Worm (Caenorhabditis elegans) whole organism, young adult: ENCODE measurements around the gene F46G10.2.

Source experiments
- B0019.2 ChIP-seq: fragments of 200-800 bp; sonication (Bioruptor generic); conservative IDR thresholded peaks from 2 replicates; pipeline ENCODE4 v1.3.6; 2022; ENCODE audit warnings: missing genetic modification reagents, missing genetic modification characterization, missing compliant biosample characterization
- B0336.3 ChIP-seq: fragments of 200-800 bp; sonication (Bioruptor generic); IDR thresholded peaks from 2 replicates; pipeline ENCODE4 v1.3.6; 2022; ENCODE audit warnings: missing genetic modification characterization, missing compliant biosample characterization
- C06A6.2 ChIP-seq: fragments of 200-800 bp; sonication (Bioruptor generic); conservative IDR thresholded peaks from 2 replicates; pipeline ENCODE4 v1.3.6; 2022; ENCODE audit warnings: missing genetic modification characterization, missing compliant biosample characterization
- F10E7.11 ChIP-seq: sonication (generic microtip); optimal IDR thresholded peaks from 2 replicates; lab custom pipeline; 2017; ENCODE audit warnings: mild to moderate bottlenecking, missing genetic modification characterization, moderate library complexity, missing compliant biosample characterization
- F23B12.7 ChIP-seq: sonication (generic microtip); optimal IDR thresholded peaks from 2 replicates; lab custom pipeline; 2017; ENCODE audit warnings: missing genetic modification characterization, mild to moderate bottlenecking, missing compliant biosample characterization, antibody characterized with exemption, moderate library complexity; ENCODE audit not compliant: insufficient read depth
- F39B2.1 ChIP-seq: fragments of 200-800 bp; sonication (Bioruptor generic); IDR thresholded peaks from 2 replicates; pipeline ENCODE4 v1.3.6; 2022; ENCODE audit warnings: missing genetic modification reagents, missing genetic modification characterization, missing compliant biosample characterization
- F57A8.1 ChIP-seq: fragments of 200-800 bp; sonication (Bioruptor generic); optimal IDR thresholded peaks from 2 replicates; lab custom pipeline; 2018; ENCODE audit warnings: mild to moderate bottlenecking, missing genetic modification characterization, moderate library complexity, missing compliant biosample characterization
- F57C9.4 ChIP-seq: sonication (generic microtip); optimal IDR thresholded peaks from 2 replicates; lab custom pipeline; 2017; ENCODE audit warnings: mild to moderate bottlenecking, missing genetic modification characterization, missing compliant biosample characterization
- K11D2.4 ChIP-seq: fragments of 200-800 bp; sonication (Bioruptor generic); IDR thresholded peaks from 2 replicates; pipeline ENCODE4 v1.3.6; 2022; ENCODE audit warnings: missing genetic modification reagents, missing genetic modification characterization, missing compliant biosample characterization
- K12H6.12 ChIP-seq: fragments of 200-800 bp; sonication (Bioruptor generic); optimal IDR thresholded peaks from 2 replicates; lab custom pipeline; 2018; ENCODE audit warnings: mild to moderate bottlenecking, missing genetic modification characterization, missing compliant biosample characterization
- T07F8.4 ChIP-seq: sonication (generic microtip); optimal IDR thresholded peaks from 2 replicates; lab custom pipeline; 2016; ENCODE audit warnings: mild to moderate bottlenecking, missing genetic modification characterization, moderate library complexity, missing compliant biosample characterization
- Y53G8AR.9 ChIP-seq: fragments of 200-800 bp; sonication (Bioruptor generic); conservative IDR thresholded peaks from 2 replicates; pipeline ENCODE4 v1.3.6; 2022; ENCODE audit warnings: missing genetic modification reagents, missing genetic modification characterization, missing compliant biosample characterization
- Y95B8A.8 ChIP-seq: fragments of 200-800 bp; sonication (Bioruptor generic); IDR thresholded peaks from 2 replicates; pipeline ENCODE4 v1.3.6; 2022; ENCODE audit warnings: missing genetic modification reagents, missing genetic modification characterization, missing compliant biosample characterization
- ZK185.1 ChIP-seq: sonication (generic microtip); optimal IDR thresholded peaks from 2 replicates; lab custom pipeline; 2016; ENCODE audit warnings: mild to moderate bottlenecking, missing genetic modification characterization, missing compliant biosample characterization; ENCODE audit not compliant: poor library complexity, severe bottlenecking
- aptf-3 ChIP-seq: fragments of 200-800 bp; sonication (Bioruptor generic); IDR thresholded peaks from 2 replicates; pipeline ENCODE4 v1.3.6; 2022; ENCODE audit warnings: missing genetic modification characterization, missing compliant biosample characterization
- atf-7 ChIP-seq: sonication (generic microtip); optimal IDR thresholded peaks from 2 replicates; lab custom pipeline; 2017; ENCODE audit warnings: mild to moderate bottlenecking, missing genetic modification characterization, missing compliant biosample characterization
- athp-1 ChIP-seq: sonication (generic microtip); optimal IDR thresholded peaks from 2 replicates; lab custom pipeline; 2017; ENCODE audit warnings: mild to moderate bottlenecking, missing genetic modification characterization, missing compliant biosample characterization
- attf-3 ChIP-seq: fragments of 200-800 bp; sonication (Bioruptor generic); conservative IDR thresholded peaks from 2 replicates; pipeline ENCODE4 v1.3.6; 2022; ENCODE audit warnings: missing genetic modification reagents, missing genetic modification characterization, missing compliant biosample characterization
- attf-5 ChIP-seq: fragments of 200-800 bp; sonication (Bioruptor generic); optimal IDR thresholded peaks from 2 replicates; lab custom pipeline; 2018; ENCODE audit warnings: mild to moderate bottlenecking, missing genetic modification characterization, missing compliant biosample characterization
- bed-1 ChIP-seq: fragments of 200-800 bp; sonication (Bioruptor generic); IDR thresholded peaks from 2 replicates; pipeline ENCODE4 v1.3.6; 2022; ENCODE audit warnings: missing genetic modification reagents, missing genetic modification characterization, missing compliant biosample characterization
- ccch-3 ChIP-seq: fragments of 200-800 bp; sonication (Bioruptor generic); optimal IDR thresholded peaks from 2 replicates; lab custom pipeline; 2018; ENCODE audit warnings: mild to moderate bottlenecking, missing genetic modification characterization, missing compliant biosample characterization
- cebp-1 ChIP-seq, 2 experiments: fragments of 200-800 bp in 1 of 2; sonication (Bioruptor generic) in 1 of 2; sonication (generic microtip) in 1 of 2; IDR thresholded peaks in 1 of 2; optimal IDR thresholded peaks in 1 of 2; 2 replicates each; pipeline versions ENCODE4 v1.3.6 to Lab custom; 2017 to 2022; ENCODE audit warnings: missing compliant biosample characterization in 2 of 2, missing genetic modification characterization in 2 of 2, mild to moderate bottlenecking in 1 of 2, missing genetic modification reagents in 1 of 2, moderate library complexity in 1 of 2
- ceh-27 ChIP-seq: fragments of 200-800 bp; sonication (Bioruptor generic); optimal IDR thresholded peaks from 2 replicates; lab custom pipeline; 2018; ENCODE audit warnings: mild to moderate bottlenecking, missing genetic modification characterization, moderate library complexity, missing compliant biosample characterization
- ceh-91 ChIP-seq: fragments of 200-800 bp; sonication (Bioruptor generic); IDR thresholded peaks from 2 replicates; pipeline ENCODE4 v1.3.6; 2022; ENCODE audit warnings: missing genetic modification reagents, missing genetic modification characterization, missing compliant biosample characterization
- chd-7 ChIP-seq: sonication (generic microtip); optimal IDR thresholded peaks from 2 replicates; lab custom pipeline; 2016; ENCODE audit warnings: mild to moderate bottlenecking, missing genetic modification characterization, moderate library complexity, missing compliant biosample characterization
- dox-1 ChIP-seq: fragments of 200-800 bp; sonication (Bioruptor generic); IDR thresholded peaks from 2 replicates; pipeline ENCODE4 v1.3.6; 2022; ENCODE audit warnings: missing genetic modification reagents, missing genetic modification characterization, missing compliant biosample characterization
- efl-1 ChIP-seq: fragments of 150-350 bp; optimal IDR thresholded peaks from 2 replicates; lab custom pipeline; 2014; ENCODE audit warnings: missing biosample characterization, missing genetic modification reagents, missing genetic modification characterization
- egrh-3 ChIP-seq: fragments of 200-800 bp; sonication (Bioruptor generic); IDR thresholded peaks from 2 replicates; pipeline ENCODE4 v1.3.6; 2022; ENCODE audit warnings: missing genetic modification reagents, missing genetic modification characterization, missing compliant biosample characterization
- ekl-4 ChIP-seq: fragments of 200-800 bp; sonication (Bioruptor generic); IDR thresholded peaks from 2 replicates; pipeline ENCODE4 v1.3.6; 2022; ENCODE audit warnings: missing genetic modification reagents, missing genetic modification characterization, missing compliant biosample characterization
- ets-4 ChIP-seq: fragments of 200-800 bp; sonication (Bioruptor generic); optimal IDR thresholded peaks from 2 replicates; lab custom pipeline; 2018; ENCODE audit warnings: mild to moderate bottlenecking, missing genetic modification characterization, missing compliant biosample characterization
- hmg-1.2 ChIP-seq: fragments of 200-800 bp; sonication (Bioruptor generic); IDR thresholded peaks from 2 replicates; pipeline ENCODE4 v1.3.6; 2022; ENCODE audit warnings: missing genetic modification reagents, missing genetic modification characterization, missing compliant biosample characterization
- hmg-20 ChIP-seq: fragments of 200-800 bp; sonication (Bioruptor generic); IDR thresholded peaks from 2 replicates; pipeline ENCODE4 v1.3.6; 2022; ENCODE audit warnings: missing genetic modification reagents, missing genetic modification characterization, missing compliant biosample characterization
- let-607 ChIP-seq, 2 experiments: fragments of 200-800 bp in 1 of 2; sonication (Bioruptor generic) in 1 of 2; sonication (generic microtip) in 1 of 2; optimal IDR thresholded peaks; 2 replicates each; lab custom pipeline; 2016 to 2018; ENCODE audit warnings: mild to moderate bottlenecking in 2 of 2, missing compliant biosample characterization in 2 of 2, missing genetic modification characterization in 2 of 2, moderate library complexity in 2 of 2, missing genotype in 1 of 2
- lin-40 ChIP-seq: sonication (generic microtip); optimal IDR thresholded peaks from 2 replicates; lab custom pipeline; 2016; ENCODE audit warnings: missing genetic modification characterization, mild to moderate bottlenecking, missing compliant biosample characterization, missing genotype, missing genetic modification reagents
- lin-54 ChIP-seq: fragments of 200-800 bp; sonication (Bioruptor generic); optimal IDR thresholded peaks from 2 replicates; lab custom pipeline; 2018; ENCODE audit warnings: mild to moderate bottlenecking, missing genetic modification characterization, missing compliant biosample characterization
- lir-1 ChIP-seq: fragments of 200-800 bp; sonication (Bioruptor generic); conservative IDR thresholded peaks from 2 replicates; pipeline ENCODE4 v1.3.6; 2022; ENCODE audit warnings: missing genetic modification reagents, missing genetic modification characterization, missing compliant biosample characterization
- lsl-1 ChIP-seq: fragments of 200-800 bp; sonication (Bioruptor generic); optimal IDR thresholded peaks from 2 replicates; lab custom pipeline; 2018; ENCODE audit warnings: mild to moderate bottlenecking, missing genetic modification characterization, moderate library complexity, missing compliant biosample characterization
- madf-10 ChIP-seq: sonication (generic microtip); optimal IDR thresholded peaks from 2 replicates; lab custom pipeline; 2016; ENCODE audit warnings: mild to moderate bottlenecking, missing genetic modification characterization, missing compliant biosample characterization
- madf-6 ChIP-seq: fragments of 200-800 bp; sonication (Bioruptor generic); IDR thresholded peaks from 2 replicates; pipeline ENCODE4 v1.3.6; 2022; ENCODE audit warnings: missing genetic modification reagents, missing genetic modification characterization, missing compliant biosample characterization
- madf-8 ChIP-seq: fragments of 200-800 bp; sonication (Bioruptor generic); conservative IDR thresholded peaks from 2 replicates; pipeline ENCODE4 v1.3.6; 2022; ENCODE audit warnings: missing genetic modification reagents, missing genetic modification characterization, missing compliant biosample characterization
- mcd-1 ChIP-seq: fragments of 200-800 bp; sonication (Bioruptor generic); IDR thresholded peaks from 2 replicates; pipeline ENCODE4 v1.3.6; 2022; ENCODE audit warnings: missing genetic modification reagents, missing genetic modification characterization, missing compliant biosample characterization
- nhr-120 ChIP-seq: fragments of 200-800 bp; sonication (Bioruptor generic); IDR thresholded peaks from 2 replicates; pipeline ENCODE4 v1.3.6; 2022; ENCODE audit warnings: missing genetic modification characterization, missing compliant biosample characterization
- nhr-179 ChIP-seq: sonication (generic microtip); optimal IDR thresholded peaks from 2 replicates; lab custom pipeline; 2016; ENCODE audit warnings: mild to moderate bottlenecking, missing genetic modification characterization, missing compliant biosample characterization
- nhr-80 ChIP-seq: sonication (generic microtip); optimal IDR thresholded peaks from 2 replicates; lab custom pipeline; 2016; ENCODE audit warnings: missing genetic modification characterization, missing compliant biosample characterization
- tbp1 ChIP-seq: fragments of 200-800 bp; sonication (Bioruptor generic); optimal IDR thresholded peaks from 2 replicates; lab custom pipeline; 2018; ENCODE audit warnings: mild to moderate bottlenecking, missing genetic modification characterization, missing compliant biosample characterization
- tlf-1 ChIP-seq: fragments of 200-800 bp; sonication (Bioruptor generic); optimal IDR thresholded peaks from 2 replicates; lab custom pipeline; 2018; ENCODE audit warnings: mild to moderate bottlenecking, missing genetic modification characterization, missing compliant biosample characterization
- unc-62 ChIP-seq: fragments of 150-350 bp; optimal IDR thresholded peaks from 2 replicates; lab custom pipeline; 2014; ENCODE audit warnings: missing biosample characterization, missing genetic modification reagents, missing genetic modification characterization
- xnd-1 ChIP-seq: sonication (generic microtip); optimal IDR thresholded peaks from 2 replicates; lab custom pipeline; 2016; ENCODE audit warnings: missing genotype, missing genetic modification reagents, missing genetic modification characterization, missing compliant biosample characterization
- ztf-26 ChIP-seq: sonication (generic microtip); optimal IDR thresholded peaks from 2 replicates; lab custom pipeline; 2017; ENCODE audit warnings: missing genetic modification characterization, missing compliant biosample characterization

Gene F46G10.2

ce11 chrX:13328868-13329267, 6.1 kb downstream of the F46G10.2 start:
- TF ChIP-seq B0336.3, result no peak
- no peak for TF ChIP-seq aptf-3 (GFP tag; lab: Robert Waterston, UW)
- peak; percentile 36 for TF ChIP-seq unc-62 (GFP tag; lab: Kevin White, UChicago)
- 0 out of 2 replicates have a peak, but pooled peaks have one; percentile 23 for TF ChIP-seq dox-1 (GFP tag; lab: Robert Waterston, UW)
- TF ChIP-seq F57A8.1, result no peak
- no peak for TF ChIP-seq attf-3
- TF ChIP-seq bed-1 (GFP tag; lab: Robert Waterston, UW), result no peak
- no peak for TF ChIP-seq chd-7
- no peak for TF ChIP-seq ztf-26 (tag; lab: Kevin White, UChicago)
- TF ChIP-seq hmg-20 (GFP tag; lab: Robert Waterston, UW), result no peak
- TF ChIP-seq lin-54, result no peak
- no peak for TF ChIP-seq lsl-1 (GFP tag; lab: Kevin White, UChicago)
- TF ChIP-seq nhr-80 (tag; lab: Kevin White, UChicago), result peak; percentile 63
- TF ChIP-seq let-607 (tag; optimal IDR thresholded peaks at IDR 0.05; lab: Kevin White, UChicago), result no peak
- no peak for TF ChIP-seq cebp-1 (GFP tag; IDR thresholded peaks at IDR 0.05; lab: Robert Waterston, UW)
- peak; percentile 52 for TF ChIP-seq cebp-1 (tag; optimal IDR thresholded peaks at IDR 0.05; lab: Kevin White, UChicago)
- TF ChIP-seq mcd-1, result peak; percentile 76
- no peak for TF ChIP-seq madf-8 (GFP tag; lab: Robert Waterston, UW)
- 0 out of 2 replicates have a peak, but pooled peaks have one; percentile 32 for TF ChIP-seq K11D2.4 (GFP tag; lab: Robert Waterston, UW)
- TF ChIP-seq tlf-1 (GFP tag; lab: Kevin White, UChicago), result no peak
- peak; percentile 18 for TF ChIP-seq F23B12.7 (tag; lab: Kevin White, UChicago)
- TF ChIP-seq T07F8.4 (tag; lab: Kevin White, UChicago), result no peak
- TF ChIP-seq madf-10, result no peak
- TF ChIP-seq ZK185.1 (tag; lab: Kevin White, UChicago), result peak; percentile 44
- TF ChIP-seq egrh-3, result no peak
- TF ChIP-seq Y95B8A.8 (GFP tag; lab: Robert Waterston, UW), result no peak
- no peak for TF ChIP-seq C06A6.2
- TF ChIP-seq athp-1, result no peak
- no peak for TF ChIP-seq F57C9.4 (tag; lab: Kevin White, UChicago)
- no peak for TF ChIP-seq xnd-1
- TF ChIP-seq ekl-4 (GFP tag; lab: Robert Waterston, UW), result 0 out of 2 replicates have a peak, but pooled peaks have one; percentile 13
- peak; percentile 45 for TF ChIP-seq K12H6.12
- TF ChIP-seq ets-4, result no peak
- no peak for TF ChIP-seq efl-1 (GFP tag; lab: Kevin White, UChicago)
- no peak for TF ChIP-seq ccch-3
- TF ChIP-seq lir-1, result no peak
- TF ChIP-seq hmg-1.2 (GFP tag; lab: Robert Waterston, UW), result peak; percentile 67
- peak; percentile 25 for TF ChIP-seq atf-7
- TF ChIP-seq madf-6 (GFP tag; lab: Robert Waterston, UW), result no peak
- no peak for TF ChIP-seq nhr-120
- no peak for TF ChIP-seq B0019.2 (GFP tag; lab: Robert Waterston, UW)
- peak; percentile 45 for TF ChIP-seq lin-40 (tag; lab: Kevin White, UChicago)
- TF ChIP-seq F10E7.11, result no peak
- TF ChIP-seq tbp1, result peak; percentile 37
- peak; percentile 14 for TF ChIP-seq ceh-27
- TF ChIP-seq Y53G8AR.9 (GFP tag; lab: Robert Waterston, UW), result no peak
- no peak for TF ChIP-seq nhr-179 (tag; lab: Kevin White, UChicago)
- TF ChIP-seq attf-5 (GFP tag; lab: Kevin White, UChicago), result peak; percentile 62
- no peak for TF ChIP-seq F39B2.1
- TF ChIP-seq ceh-91 (GFP tag; lab: Robert Waterston, UW), result no peak
